Worm (Caenorhabditis elegans): ENCODE data around the gene F40F12.3.
A peak's percentile ranks its signal among the peaks of the same experiment; 100 is the strongest.

DNA sequence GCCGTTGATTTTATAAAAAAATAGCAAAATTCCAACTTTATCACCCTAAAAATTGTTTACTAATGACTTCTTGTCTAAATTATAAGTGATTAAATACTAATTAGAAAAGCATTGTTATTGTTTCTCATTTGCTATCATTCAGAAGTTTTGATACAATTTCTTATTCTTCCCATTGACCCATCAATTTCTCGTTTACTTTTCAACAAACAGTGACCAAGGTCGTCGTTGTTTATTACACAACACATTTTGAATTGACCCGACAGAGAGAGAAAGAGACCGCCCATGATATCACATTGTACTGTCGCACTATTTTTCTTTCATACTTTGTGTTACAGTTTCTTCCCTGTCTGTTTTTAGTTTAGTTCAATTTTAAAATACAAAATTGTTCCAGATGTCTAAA, 6.7 kb upstream of the F40F12.3 start, which contains the start of gene ttr-2:
- TF ChIP-seq unc-62 (GFP tag; optimal IDR thresholded peaks at IDR 0.05), result no peak
- TF ChIP-seq tbx-2 (tag; optimal IDR thresholded peaks at IDR 0.05), result no peak
- no peak for TF ChIP-seq R02D3.7 (tag; optimal IDR thresholded peaks at IDR 0.05)
- TF ChIP-seq lin-15B (tag; optimal IDR thresholded peaks at IDR 0.05), result no peak
- TF ChIP-seq aly-2 (tag; optimal IDR thresholded peaks at IDR 0.05), result no peak
- TF ChIP-seq nhr-25 (tag; optimal IDR thresholded peaks at IDR 0.05), result peak; percentile 24
- no peak for TF ChIP-seq zag-1 (tag; optimal IDR thresholded peaks at IDR 0.05)
- TF ChIP-seq ama-1 (optimal IDR thresholded peaks at IDR 0.05), result no peak
- TF ChIP-seq nfya-1 (tag; optimal IDR thresholded peaks at IDR 0.05; ENCODE audit: insufficient read depth), result no peak
- no peak for TF ChIP-seq skn-1 (tag; optimal IDR thresholded peaks at IDR 0.05)
- no peak for TF ChIP-seq nhr-12 (tag; optimal IDR thresholded peaks at IDR 0.05)
- TF ChIP-seq nhr-11 (tag; optimal IDR thresholded peaks at IDR 0.05), result no peak
- TF ChIP-seq nhr-67 (tag; optimal IDR thresholded peaks at IDR 0.05), result no peak
- no peak for TF ChIP-seq ceh-9 (tag; optimal IDR thresholded peaks at IDR 0.05)
